Fruit fly (Drosophila melanogaster): ENCODE results near the gene Trs20.

DNA sequence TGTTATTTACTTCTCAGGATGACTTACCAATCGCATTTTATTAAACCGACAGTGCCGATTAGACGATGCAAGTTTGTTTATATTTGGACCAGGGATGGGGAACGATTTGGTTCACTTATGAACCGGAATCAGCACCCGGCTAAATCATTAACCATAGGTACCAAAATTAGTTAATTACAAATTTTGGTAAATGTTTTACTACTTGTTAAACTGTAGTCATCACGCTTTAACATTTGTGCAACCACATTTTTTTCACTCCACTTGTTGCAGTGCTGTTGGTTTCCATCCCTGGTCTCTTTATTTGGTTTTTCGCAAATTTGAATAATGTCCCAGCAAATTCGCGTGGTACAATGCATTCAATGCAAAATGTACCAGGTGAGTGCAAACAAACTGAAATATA lies 25.9 kb downstream of the Trs20 start, which contains the start of the genes IntS9 and CG43295:
- TF ChIP-seq h (GFP tag; optimal IDR thresholded peaks at IDR 0.05): no peak
- peak; percentile 57 for TF ChIP-seq Myc (optimal IDR thresholded peaks at IDR 0.05)
- peak; percentile 70 for TF ChIP-seq Hr83 (GFP tag; optimal IDR thresholded peaks at IDR 0.05; ENCODE audit: poor library complexity, severe bottlenecking)
- TF ChIP-seq sv (GFP tag; optimal IDR thresholded peaks at IDR 0.05): peak; percentile 88
- TF ChIP-seq psq (GFP tag; optimal IDR thresholded peaks at IDR 0.05): peak; percentile 74
- no peak for TF ChIP-seq Jra (GFP tag; optimal IDR thresholded peaks at IDR 0.05)
- no peak for TF ChIP-seq Hr78 (GFP tag; optimal IDR thresholded peaks at IDR 0.05)
- peak; percentile 92 for TF ChIP-seq ey (GFP tag; optimal IDR thresholded peaks at IDR 0.05)

All from whole organism, wandering third instar larva.